Worm (Caenorhabditis elegans) whole organism, late embryonic: ENCODE measurements around the gene CC8.3.

Experiments
- C08G9.2 ChIP-seq: sonication (generic microtip); optimal IDR thresholded peaks from 2 replicates; lab custom pipeline; 2016; ENCODE audit warnings: mild to moderate bottlenecking, missing genetic modification characterization, moderate library complexity, missing compliant biosample characterization
- C38D4.7 ChIP-seq: fragments of 200-800 bp; sonication (Bioruptor generic); optimal IDR thresholded peaks from 2 replicates; lab custom pipeline; 2018; ENCODE audit warnings: mild to moderate bottlenecking, missing genetic modification characterization, moderate library complexity, missing compliant biosample characterization
- K02D7.2 ChIP-seq: sonication (generic microtip); optimal IDR thresholded peaks from 2 replicates; lab custom pipeline; 2017; ENCODE audit warnings: mild to moderate bottlenecking, missing genetic modification characterization, missing compliant biosample characterization
- K09A11.1 ChIP-seq: sonication (generic microtip); optimal IDR thresholded peaks from 2 replicates; lab custom pipeline; 2017; ENCODE audit warnings: antibody characterized with exemption, mild to moderate bottlenecking, missing genetic modification characterization, missing compliant biosample characterization; ENCODE audit not compliant: insufficient read depth
- T23F11.4 ChIP-seq: fragments of 200-800 bp; sonication (Bioruptor generic); optimal IDR thresholded peaks from 2 replicates; lab custom pipeline; 2018; ENCODE audit warnings: mild to moderate bottlenecking, missing genetic modification characterization, missing compliant biosample characterization
- ceh-14 ChIP-seq: sonication (generic microtip); optimal IDR thresholded peaks from 2 replicates; lab custom pipeline; 2016; ENCODE audit warnings: missing genotype, missing genetic modification characterization, missing compliant biosample characterization
- ceh-18 ChIP-seq: sonication (generic microtip); optimal IDR thresholded peaks from 2 replicates; lab custom pipeline; 2016; ENCODE audit warnings: missing genetic modification characterization, missing compliant biosample characterization
- ceh-19 ChIP-seq: fragments of 200-800 bp; sonication (Bioruptor generic); optimal IDR thresholded peaks from 2 replicates; lab custom pipeline; 2018; ENCODE audit warnings: mild to moderate bottlenecking, missing genetic modification characterization, missing compliant biosample characterization
- ceh-2 ChIP-seq: sonication (generic microtip); optimal IDR thresholded peaks from 2 replicates; lab custom pipeline; 2016; ENCODE audit warnings: missing genotype, missing genetic modification characterization, missing compliant biosample characterization
- ceh-22 ChIP-seq: sonication (generic microtip); optimal IDR thresholded peaks from 2 replicates; lab custom pipeline; 2017; ENCODE audit warnings: missing biosample characterization, missing genetic modification characterization
- ceh-24 ChIP-seq: sonication (generic microtip); optimal IDR thresholded peaks from 2 replicates; lab custom pipeline; 2016; ENCODE audit warnings: mild to moderate bottlenecking, missing genetic modification characterization, missing compliant biosample characterization
- ceh-30 ChIP-seq: fragments of 150-350 bp; optimal IDR thresholded peaks from 2 replicates; lab custom pipeline; 2014; ENCODE audit warnings: missing biosample characterization, missing genetic modification characterization
- ceh-48 ChIP-seq: sonication (generic microtip); optimal IDR thresholded peaks from 2 replicates; lab custom pipeline; 2016; ENCODE audit warnings: missing genetic modification characterization, inconsistent platforms, missing compliant biosample characterization
- che-1 ChIP-seq: sonication (generic microtip); optimal IDR thresholded peaks from 2 replicates; lab custom pipeline; 2016; ENCODE audit warnings: mild to moderate bottlenecking, missing genetic modification characterization, missing compliant biosample characterization
- dve-1 ChIP-seq: sonication (generic microtip); optimal IDR thresholded peaks from 2 replicates; lab custom pipeline; 2017; ENCODE audit warnings: antibody characterized with exemption, mild to moderate bottlenecking, missing genetic modification characterization, missing compliant biosample characterization
- elt-2 ChIP-seq: sonication (generic microtip); optimal IDR thresholded peaks from 2 replicates; lab custom pipeline; 2016; ENCODE audit warnings: missing genetic modification reagents, missing genetic modification characterization, missing compliant biosample characterization
- fkh-10 ChIP-seq: fragments of 150-350 bp; optimal IDR thresholded peaks from 2 replicates; lab custom pipeline; 2014; ENCODE audit warnings: missing biosample characterization, missing genetic modification reagents, missing genetic modification characterization
- fkh-6 ChIP-seq: sonication (generic microtip); optimal IDR thresholded peaks from 2 replicates; lab custom pipeline; 2016; ENCODE audit warnings: missing genetic modification characterization, missing compliant biosample characterization
- hlh-13 ChIP-seq: fragments of 200-800 bp; sonication (Bioruptor generic); optimal IDR thresholded peaks from 2 replicates; lab custom pipeline; 2018; ENCODE audit warnings: mild to moderate bottlenecking, missing genetic modification characterization, missing compliant biosample characterization
- hlh-15 ChIP-seq: sonication (generic microtip); optimal IDR thresholded peaks from 2 replicates; lab custom pipeline; 2016; ENCODE audit warnings: missing genetic modification characterization, missing compliant biosample characterization
- hlh-30 ChIP-seq: sonication (generic microtip); optimal IDR thresholded peaks from 2 replicates; lab custom pipeline; 2017; ENCODE audit warnings: antibody characterized with exemption, missing genetic modification characterization, missing compliant biosample characterization; ENCODE audit not compliant: insufficient read depth
- hlh-8 ChIP-seq: sonication (generic microtip); optimal IDR thresholded peaks from 2 replicates; lab custom pipeline; 2016; ENCODE audit warnings: missing genotype, missing genetic modification characterization, missing compliant biosample characterization
- lim-6 ChIP-seq: sonication (generic microtip); optimal IDR thresholded peaks from 2 replicates; lab custom pipeline; 2016; ENCODE audit warnings: missing genetic modification characterization, missing compliant biosample characterization
- mec-3 ChIP-seq: sonication (generic microtip); optimal IDR thresholded peaks from 2 replicates; lab custom pipeline; 2016; ENCODE audit warnings: borderline replicate concordance, missing genetic modification characterization, missing compliant biosample characterization
- nfya-1 ChIP-seq: sonication (generic microtip); optimal IDR thresholded peaks from 2 replicates; lab custom pipeline; 2017; ENCODE audit warnings: missing genetic modification characterization, mild to moderate bottlenecking, missing compliant biosample characterization, antibody characterized with exemption, moderate library complexity
- npax-4 ChIP-seq: sonication (generic microtip); optimal IDR thresholded peaks from 2 replicates; lab custom pipeline; 2016; ENCODE audit warnings: missing genetic modification characterization, missing compliant biosample characterization
- pag-3 ChIP-seq: sonication (generic microtip); optimal IDR thresholded peaks from 2 replicates; lab custom pipeline; 2016; ENCODE audit warnings: missing compliant biosample characterization, missing genetic modification characterization, borderline replicate concordance
- pat-9 ChIP-seq: fragments of 200-800 bp; sonication (Bioruptor generic); optimal IDR thresholded peaks from 2 replicates; lab custom pipeline; 2018; ENCODE audit warnings: mild to moderate bottlenecking, missing genetic modification characterization, moderate library complexity, missing compliant biosample characterization
- pha-4 ChIP-seq: fragments of 150-350 bp; optimal IDR thresholded peaks from 2 replicates; lab custom pipeline; 2018; ENCODE audit warnings: missing biosample characterization, missing genetic modification reagents, missing genetic modification characterization
- pqm-1 ChIP-seq: sonication (generic microtip); optimal IDR thresholded peaks from 2 replicates; lab custom pipeline; 2016; ENCODE audit warnings: missing genetic modification characterization, missing compliant biosample characterization
- pros-1 ChIP-seq: fragments of 150-350 bp; optimal IDR thresholded peaks from 2 replicates; lab custom pipeline; 2014; ENCODE audit warnings: missing biosample characterization, missing genetic modification reagents, missing genetic modification characterization
- sdc-2 ChIP-seq: sonication (generic microtip); optimal IDR thresholded peaks from 2 replicates; lab custom pipeline; 2016; ENCODE audit warnings: missing genotype, missing genetic modification characterization, missing compliant biosample characterization
- sox-2 ChIP-seq: fragments of 200-800 bp; sonication (Bioruptor generic); IDR thresholded peaks from 2 replicates; pipeline ENCODE4 v1.3.6; 2022; ENCODE audit warnings: missing genetic modification reagents, missing genetic modification characterization, missing compliant biosample characterization
- tbx-2 ChIP-seq: sonication (generic microtip); optimal IDR thresholded peaks from 2 replicates; lab custom pipeline; 2016; ENCODE audit warnings: missing genetic modification characterization, missing compliant biosample characterization
- ttx-3 ChIP-seq: sonication (generic microtip); optimal IDR thresholded peaks from 2 replicates; lab custom pipeline; 2016; ENCODE audit warnings: missing genetic modification reagents, missing genetic modification characterization, missing compliant biosample characterization
- unc-3 ChIP-seq, 2 experiments: fragments of 200-800 bp in 1 of 2; sonication (Bioruptor generic) in 1 of 2; sonication (generic microtip) in 1 of 2; conservative IDR thresholded peaks in 1 of 2; optimal IDR thresholded peaks in 1 of 2; 2 replicates each; pipeline versions ENCODE4 v1.3.6 to Lab custom; 2016 to 2022; ENCODE audit warnings: missing compliant biosample characterization in 2 of 2, missing genetic modification characterization in 2 of 2, missing genetic modification reagents in 1 of 2
- unc-42 ChIP-seq: sonication (generic microtip); optimal IDR thresholded peaks from 2 replicates; lab custom pipeline; 2016; ENCODE audit warnings: missing genotype, missing genetic modification characterization, missing compliant biosample characterization
- unc-55 ChIP-seq: sonication (generic microtip); optimal IDR thresholded peaks from 2 replicates; lab custom pipeline; 2017; ENCODE audit warnings: missing biosample characterization, missing genetic modification reagents, missing genetic modification characterization
- unc-86 ChIP-seq: sonication (generic microtip); optimal IDR thresholded peaks from 2 replicates; lab custom pipeline; 2016; ENCODE audit warnings: missing genetic modification characterization, missing compliant biosample characterization

Gene CC8.3

ce11 chrIV:3613022-3613605 is 29.0 kb downstream of the CC8.3 start, which contains the start of gene ltah-1.2:
TSS of gene ltah-1.2 (minus strand) at chrIV:3613072.
- TF ChIP-seq C08G9.2 (no peak), ttx-3 (tag; lab: Kevin White, UChicago) (no peak), ceh-24 (tag; lab: Kevin White, UChicago) (no peak), pha-4 (tag; lab: Kevin White, UChicago) (no peak), unc-55 (GFP tag; lab: Kevin White, UChicago) (no peak), ceh-18 (tag; lab: Kevin White, UChicago) (no peak), fkh-6 (tag; lab: Kevin White, UChicago) (no peak), C38D4.7 (GFP tag; lab: Kevin White, UChicago) (no peak), che-1 (tag; lab: Kevin White, UChicago) (no peak), unc-42 (tag; lab: Kevin White, UChicago) (no peak), lim-6 (no peak), pag-3 (no peak), dve-1 (tag; lab: Kevin White, UChicago) (no peak), pat-9 (tag; lab: Kevin White, UChicago) (no peak)

- TF ChIP-seq pros-1 = no peak
- peak; percentile 75 for TF ChIP-seq pqm-1 (tag; lab: Kevin White, UChicago)
- TF ChIP-seq unc-3 (GFP tag; conservative IDR thresholded peaks at IDR 0.05; lab: Robert Waterston, UW) = no peak
- TF ChIP-seq unc-3 (tag; optimal IDR thresholded peaks at IDR 0.05; lab: Kevin White, UChicago) = no peak
- no peak for TF ChIP-seq K02D7.2 (tag; lab: Kevin White, UChicago)
- TF ChIP-seq hlh-13 = no peak
- no peak for TF ChIP-seq dve-1 (tag; lab: Kevin White, UChicago)
- TF ChIP-seq ceh-14 = no peak
- TF ChIP-seq npax-4 (tag; lab: Kevin White, UChicago) = no peak
- TF ChIP-seq mec-3 (tag; lab: Kevin White, UChicago) = no peak
- TF ChIP-seq sox-2 = no peak
- no peak for TF ChIP-seq tbx-2 (tag; lab: Kevin White, UChicago)
- no peak for TF ChIP-seq K09A11.1 (tag; lab: Kevin White, UChicago)
- TF ChIP-seq ceh-48 (tag; lab: Kevin White, UChicago) = no peak
- no peak for TF ChIP-seq C38D4.7 (GFP tag; lab: Kevin White, UChicago)
- TF ChIP-seq ceh-22 (tag; lab: Kevin White, UChicago) = no peak
- no peak for TF ChIP-seq pha-4 (tag; lab: Kevin White, UChicago)
- TF ChIP-seq ceh-30 (tag; lab: Kevin White, UChicago) = no peak
- TF ChIP-seq sdc-2 (tag; lab: Kevin White, UChicago) = no peak
- TF ChIP-seq hlh-30 = peak; percentile 11
- no peak for TF ChIP-seq T23F11.4 (GFP tag; lab: Kevin White, UChicago)
- TF ChIP-seq nfya-1 (tag; lab: Kevin White, UChicago) = no peak
- no peak for TF ChIP-seq ceh-2 (tag; lab: Kevin White, UChicago)
- TF ChIP-seq elt-2 (tag; lab: Kevin White, UChicago) = peak; percentile 98
- no peak for TF ChIP-seq ceh-19 (GFP tag; lab: Kevin White, UChicago)
- no peak for TF ChIP-seq hlh-8 (tag; lab: Kevin White, UChicago)
- TF ChIP-seq unc-86 (tag; lab: Kevin White, UChicago) = no peak
Observed at ce11 chrIV:3611845-3612244, 30.2 kb downstream of the CC8.3 start.

- TF ChIP-seq nfya-1 (tag; lab: Kevin White, UChicago) (no peak), pat-9 (tag; lab: Kevin White, UChicago) (no peak), ceh-18 (tag; lab: Kevin White, UChicago) (no peak), fkh-6 (tag; lab: Kevin White, UChicago) (no peak), fkh-10 (GFP tag; lab: Kevin White, UChicago) (no peak), ceh-14 (no peak), pag-3 (no peak), hlh-15 (no peak), C38D4.7 (GFP tag; lab: Kevin White, UChicago) (no peak), pros-1 (no peak)
Observed at ce11 chrIV:3610987-3611386, 31.1 kb downstream of the CC8.3 start.
